Fruit fly (Drosophila melanogaster) whole organism, embryonic: ENCODE data around the gene JMJD5.

Experiments used
- Atf6 ChIP-seq: fragments of 200-800 bp; sonication (Bioruptor generic); IDR thresholded peaks from 2 replicates; pipeline ENCODE4 v1.3.6; 2022; ENCODE audit warnings: missing biosample characterization, missing genetic modification characterization
- Bteb2 ChIP-seq: fragments of 200-800 bp; sonication (Bioruptor generic); optimal IDR thresholded peaks from 2 replicates; lab custom pipeline; 2016; ENCODE audit warnings: missing biosample characterization, missing genetic modification characterization
- CG10462 ChIP-seq: fragments of 200-800 bp; sonication (Bioruptor generic); optimal IDR thresholded peaks from 2 replicates; lab custom pipeline; 2016; ENCODE audit warnings: missing biosample characterization, missing genetic modification characterization
- CG10543 ChIP-seq: fragments of 200-800 bp; sonication (Bioruptor generic); optimal IDR thresholded peaks from 3 replicates; lab custom pipeline; 2017; ENCODE audit warnings: missing biosample characterization, mild to moderate bottlenecking, missing genetic modification characterization, moderate library complexity
- CG10959 ChIP-seq: fragments of 200-800 bp; sonication (Bioruptor generic); IDR thresholded peaks from 2 replicates; pipeline ENCODE4 v1.3.6; 2022; ENCODE audit warnings: missing biosample characterization, missing genetic modification characterization
- CG11560 ChIP-seq: fragments of 200-800 bp; sonication (Bioruptor generic); IDR thresholded peaks from 3 replicates; pipeline ENCODE4 v1.3.6; 2022; ENCODE audit warnings: missing biosample characterization, missing genetic modification characterization
- CG12155 ChIP-seq: fragments of 200-800 bp; sonication (Bioruptor generic); optimal IDR thresholded peaks from 3 replicates; lab custom pipeline; 2016; ENCODE audit warnings: missing biosample characterization, missing genetic modification characterization
- CG13775 ChIP-seq: fragments of 200-800 bp; sonication (Bioruptor generic); optimal IDR thresholded peaks from 3 replicates; lab custom pipeline; 2017; ENCODE audit warnings: missing biosample characterization, mild to moderate bottlenecking, missing genetic modification characterization
- CG14667 ChIP-seq: fragments of 200-800 bp; sonication (Bioruptor generic); IDR thresholded peaks from 2 replicates; pipeline ENCODE4 v1.3.6; 2022; ENCODE audit warnings: missing biosample characterization, missing genetic modification characterization
- CG15696 ChIP-seq: fragments of 200-800 bp; sonication (Bioruptor generic); optimal IDR thresholded peaks from 2 replicates; lab custom pipeline; 2019; ENCODE audit warnings: missing biosample characterization, mild to moderate bottlenecking, missing genetic modification characterization, moderate library complexity
- CG17361 ChIP-seq: fragments of 200-800 bp; sonication (Bioruptor generic); IDR thresholded peaks from 3 replicates; pipeline ENCODE4 v1.3.6; 2022; ENCODE audit warnings: missing biosample characterization, missing genetic modification characterization
- CG30020 ChIP-seq: fragments of 200-800 bp; optimal IDR thresholded peaks from 2 replicates; lab custom pipeline; 2019; ENCODE audit warnings: missing biosample characterization, mild to moderate bottlenecking, missing genetic modification characterization, moderate library complexity
- CG6272 ChIP-seq: fragments of 200-800 bp; sonication (Bioruptor generic); IDR thresholded peaks from 2 replicates; pipeline ENCODE4 v1.3.6; 2022; ENCODE audit warnings: missing biosample characterization, missing genetic modification characterization
- CG6813 ChIP-seq: fragments of 200-800 bp; sonication (Bioruptor generic); optimal IDR thresholded peaks from 2 replicates; lab custom pipeline; 2017; ENCODE audit warnings: missing biosample characterization, missing genetic modification characterization, mild to moderate bottlenecking, moderate library complexity, missing genetic modification reagents
- ERR ChIP-seq: fragments of 200-800 bp; sonication (Bioruptor generic); optimal IDR thresholded peaks from 2 replicates; lab custom pipeline; 2016; ENCODE audit warnings: missing biosample characterization, missing genetic modification characterization
- HLH3B ChIP-seq: fragments of 200-800 bp; sonication (Bioruptor generic); IDR thresholded peaks from 2 replicates; pipeline ENCODE4 v1.3.6; 2022; ENCODE audit warnings: missing biosample characterization, missing genetic modification characterization
- HmgZ ChIP-seq: fragments of 200-800 bp; sonication (Bioruptor generic); optimal IDR thresholded peaks from 2 replicates; lab custom pipeline; 2018; ENCODE audit warnings: missing biosample characterization, mild to moderate bottlenecking, missing genetic modification characterization
- Hr39 ChIP-seq: fragments of >200 bp; optimal IDR thresholded peaks from 2 replicates; lab custom pipeline; 2017
- Hr51 ChIP-seq, 2 experiments: fragments of 200-800 bp; sonication (Bioruptor generic); optimal IDR thresholded peaks; 2 replicates in 1 of 2; 3 replicates in 1 of 2; lab custom pipeline; 2016 to 2018; ENCODE audit warnings: missing biosample characterization in 2 of 2, missing genetic modification characterization in 2 of 2, mild to moderate bottlenecking in 1 of 2, moderate library complexity in 1 of 2
- Hr78 ChIP-seq, 2 experiments: fragments of 200-800 bp in 1 of 2; fragments of >200 bp in 1 of 2; sonication (Bioruptor generic) in 1 of 2; optimal IDR thresholded peaks; 2 replicates each; lab custom pipeline; 2017 to 2019; ENCODE audit warnings: missing biosample characterization in 2 of 2, missing genetic modification characterization in 2 of 2, mild to moderate bottlenecking in 1 of 2, moderate library complexity in 1 of 2
- MTF-1 ChIP-seq: fragments of 200-800 bp; sonication (Bioruptor generic); optimal IDR thresholded peaks from 2 replicates; lab custom pipeline; 2018; ENCODE audit warnings: missing biosample characterization, mild to moderate bottlenecking, missing genetic modification characterization, borderline replicate concordance
- NC2α ChIP-seq: fragments of 200-800 bp; sonication (Bioruptor generic); optimal IDR thresholded peaks from 2 replicates; lab custom pipeline; 2016; ENCODE audit warnings: missing biosample characterization, missing genetic modification characterization
- Ptx1 ChIP-seq: fragments of 200-800 bp; sonication (Bioruptor generic); IDR thresholded peaks from 2 replicates; pipeline ENCODE4 v1.3.6; 2022; ENCODE audit warnings: missing biosample characterization, missing genetic modification characterization
- Rfx ChIP-seq: fragments of 200-800 bp; sonication (Bioruptor generic); IDR thresholded peaks from 2 replicates; pipeline ENCODE4 v1.3.6; 2022; ENCODE audit warnings: missing biosample characterization, missing genetic modification characterization
- Sry-β ChIP-seq: fragments of 200-800 bp; sonication (Bioruptor generic); optimal IDR thresholded peaks from 2 replicates; lab custom pipeline; 2018; ENCODE audit warnings: missing biosample characterization, mild to moderate bottlenecking, missing genetic modification characterization, moderate library complexity
- YL-1 ChIP-seq: fragments of 200-800 bp; sonication (Bioruptor generic); optimal IDR thresholded peaks from 3 replicates; lab custom pipeline; 2017; ENCODE audit warnings: missing biosample characterization, mild to moderate bottlenecking, missing genetic modification characterization
- bowl ChIP-seq: fragments of 200-800 bp; sonication (Bioruptor generic); IDR thresholded peaks from 2 replicates; pipeline ENCODE4 v1.3.6; 2022; ENCODE audit warnings: missing biosample characterization, missing genetic modification characterization
- btn ChIP-seq: fragments of 200-800 bp; sonication (Bioruptor generic); optimal IDR thresholded peaks from 2 replicates; lab custom pipeline; 2016; ENCODE audit warnings: missing biosample characterization, missing genetic modification characterization
- crol ChIP-seq: fragments of 200-800 bp; sonication (Bioruptor generic); IDR thresholded peaks from 2 replicates; pipeline ENCODE4 v1.3.6; 2022; ENCODE audit warnings: missing biosample characterization, missing genetic modification characterization
- dati ChIP-seq: fragments of 200-800 bp; sonication (Bioruptor generic); IDR thresholded peaks from 2 replicates; pipeline ENCODE4 v1.3.6; 2022; ENCODE audit warnings: missing biosample characterization, missing genetic modification characterization
- en ChIP-seq: fragments of 200-800 bp; sonication (Bioruptor generic); optimal IDR thresholded peaks from 2 replicates; lab custom pipeline; 2016; ENCODE audit warnings: missing biosample characterization, missing genetic modification characterization
- eve ChIP-seq, 2 experiments: fragments of >200 bp; optimal IDR thresholded peaks; 2 replicates each; lab custom pipeline; 2017; ENCODE audit warnings: missing biosample characterization in 2 of 2, missing genetic modification characterization in 2 of 2
- exex ChIP-seq: fragments of 200-800 bp; sonication (Bioruptor generic); optimal IDR thresholded peaks from 4 replicates; lab custom pipeline; 2018; ENCODE audit warnings: missing biosample characterization, mild to moderate bottlenecking, missing genetic modification characterization, moderate library complexity
- ftz-f1 ChIP-seq: fragments of 200-800 bp; sonication (Bioruptor generic); optimal IDR thresholded peaks from 2 replicates; lab custom pipeline; 2016; ENCODE audit warnings: missing biosample characterization, missing genetic modification characterization
- jigr1 ChIP-seq: fragments of 200-800 bp; sonication (Bioruptor generic); IDR thresholded peaks from 3 replicates; pipeline ENCODE4 v1.3.6; 2022; ENCODE audit warnings: missing biosample characterization, missing genetic modification characterization
- luna ChIP-seq: fragments of 200-800 bp; sonication (Bioruptor generic); optimal IDR thresholded peaks from 2 replicates; lab custom pipeline; 2016; ENCODE audit warnings: missing biosample characterization, missing genetic modification characterization
- mld ChIP-seq: fragments of 200-800 bp; sonication (Bioruptor generic); IDR thresholded peaks from 3 replicates; pipeline ENCODE4 v1.3.6; 2022; ENCODE audit warnings: missing biosample characterization, missing genetic modification characterization; ENCODE audit not compliant: partially characterized antibody
- psq ChIP-seq: fragments of 200-800 bp; sonication (Bioruptor generic); optimal IDR thresholded peaks from 2 replicates; lab custom pipeline; 2017; ENCODE audit warnings: missing biosample characterization, missing genetic modification characterization
- repo ChIP-seq: fragments of 200-800 bp; sonication (Bioruptor generic); optimal IDR thresholded peaks from 2 replicates; lab custom pipeline; 2016; ENCODE audit warnings: missing biosample characterization, missing genetic modification characterization
- rib ChIP-seq: fragments of 200-800 bp; sonication (Bioruptor generic); IDR thresholded peaks from 2 replicates; pipeline ENCODE4 v1.3.6; 2022; ENCODE audit warnings: missing biosample characterization, missing genetic modification characterization
- sc ChIP-seq, 3 experiments: fragments of >200 bp in 2 of 3; fragments of 200-800 bp in 1 of 3; sonication (Bioruptor generic) in 1 of 3; optimal IDR thresholded peaks; 2 replicates in 2 of 3; 3 replicates in 1 of 3; lab custom pipeline; 2017; ENCODE audit warnings: mild to moderate bottlenecking in 1 of 3, missing biosample characterization in 1 of 3, missing genetic modification characterization in 1 of 3, missing genetic modification reagents in 1 of 3
- so ChIP-seq: fragments of 200-800 bp; sonication (Bioruptor generic); IDR thresholded peaks from 3 replicates; pipeline ENCODE4 v1.3.6; 2022; ENCODE audit warnings: missing biosample characterization, missing genetic modification characterization
- sob ChIP-seq: fragments of 200-800 bp; sonication (Bioruptor generic); IDR thresholded peaks from 2 replicates; pipeline ENCODE4 v1.3.6; 2022; ENCODE audit warnings: missing biosample characterization, missing genetic modification characterization
- sug ChIP-seq: fragments of 200-800 bp; optimal IDR thresholded peaks from 2 replicates; lab custom pipeline; 2019; ENCODE audit warnings: missing biosample characterization, mild to moderate bottlenecking, missing genetic modification characterization, moderate library complexity
- tgo ChIP-seq: fragments of 200-800 bp; sonication (Bioruptor generic); IDR thresholded peaks from 3 replicates; pipeline ENCODE4 v1.3.6; 2022; ENCODE audit warnings: missing biosample characterization, missing genetic modification characterization
- tx ChIP-seq: fragments of 200-800 bp; sonication (Bioruptor generic); optimal IDR thresholded peaks from 2 replicates; lab custom pipeline; 2016; ENCODE audit warnings: missing biosample characterization, missing genetic modification characterization
- unc-4 ChIP-seq: fragments of 200-800 bp; sonication (Bioruptor generic); IDR thresholded peaks from 2 replicates; pipeline ENCODE4 v1.3.6; 2022; ENCODE audit warnings: missing biosample characterization, missing genetic modification characterization; ENCODE audit not compliant: partially characterized antibody
- wek ChIP-seq: fragments of 200-800 bp; sonication (Bioruptor generic); optimal IDR thresholded peaks from 3 replicates; lab custom pipeline; 2018; ENCODE audit warnings: missing biosample characterization, mild to moderate bottlenecking, missing genetic modification characterization, moderate library complexity

Gene JMJD5

dm6 chr3L:793733-794320 is 47.3 kb downstream of the JMJD5 start (continued):
- no peak for TF ChIP-seq CG10462 (GFP tag; lab: Kevin White, UChicago)
- no peak for TF ChIP-seq CG10543
- TF ChIP-seq Bteb2 (GFP tag; lab: Kevin White, UChicago): no peak
- TF ChIP-seq CG17361 (GFP tag; lab: Robert Waterston, UW): peak; percentile 35; the same call in 1 of the 3 replicates
- TF ChIP-seq en: no peak
- TF ChIP-seq NC2α (GFP tag; lab: Kevin White, UChicago): no peak
- TF ChIP-seq CG12155 (GFP tag; lab: Kevin White, UChicago): no peak
- TF ChIP-seq HLH3B (GFP tag; lab: Robert Waterston, UW): 0 out of 2 replicates have a peak, but pooled peaks have one; percentile 30
- no peak for TF ChIP-seq CG10959
- TF ChIP-seq CG15696 (tag; lab: Kevin White, UChicago): no peak
- 0 out of 3 replicates have a peak, but pooled peaks have one; percentile 28 for TF ChIP-seq so
- TF ChIP-seq ftz-f1 (GFP tag; lab: Kevin White, UChicago): no peak
- peak in 1 of 2 experiments; percentile 41 for TF ChIP-seq Hr51 (GFP tag; optimal IDR thresholded peaks at IDR 0.05; lab: Kevin White, UChicago)
- no peak for TF ChIP-seq psq
- no peak for TF ChIP-seq HmgZ
- TF ChIP-seq Hr78 (GFP tag; optimal IDR thresholded peaks at IDR 0.05; lab: Kevin White, UChicago): no peak
- no peak for TF ChIP-seq Hr39
- TF ChIP-seq dati: no peak
- TF ChIP-seq MTF-1 (GFP tag; lab: Kevin White, UChicago): no peak

dm6 chr3L:791251-791991 is 49.7 kb downstream of the JMJD5 start:
- TF ChIP-seq tgo (GFP tag; lab: Robert Waterston, UW) (peak; percentile 56), sug (tag; lab: Kevin White, UChicago) (peak; percentile 8), repo (GFP tag; lab: Kevin White, UChicago) (no peak), exex (tag; lab: Kevin White, UChicago) (no peak), bowl (no peak), wek (peak; percentile 6), ERR (GFP tag; lab: Kevin White, UChicago) (no peak), jigr1 (GFP tag; lab: Robert Waterston, UW) (no peak), eve (GFP tag; optimal IDR thresholded peaks at IDR 0.05; lab: Kevin White, UChicago) (peak in 1 of 2 experiments; percentile 78), CG6813 (GFP tag; lab: Kevin White, UChicago) (peak; percentile 12), Sry-β (peak; percentile 15), Atf6 (GFP tag; lab: Robert Waterston, UW) (peak; percentile 13; the same call in 1 of the 2 replicates), Ptx1 (GFP tag; lab: Robert Waterston, UW) (peak; percentile 69), unc-4 (GFP tag; lab: Robert Waterston, UW) (no peak), Hr51 (GFP tag; optimal IDR thresholded peaks at IDR 0.05; lab: Kevin White, UChicago) (peak in 1 of 2 experiments; percentile 81), tx (GFP tag; lab: Kevin White, UChicago) (no peak), crol (no peak), CG14667 (GFP tag; lab: Robert Waterston, UW) (no peak), sob (GFP tag; lab: Robert Waterston, UW) (peak; percentile 39; the same call in 1 of the 2 replicates), mld (GFP tag; lab: Robert Waterston, UW) (peak; percentile 56; the same call in 1 of the 3 replicates), CG6272 (GFP tag; lab: Robert Waterston, UW) (0 out of 2 replicates have a peak, but pooled peaks have one; percentile 19), Rfx (GFP tag; lab: Robert Waterston, UW) (no peak; the same call in 1 of the 2 replicates), CG30020 (tag; lab: Kevin White, UChicago) (no peak), luna (no peak), sc (optimal IDR thresholded peaks at IDR 0.05; lab: Kevin White, UChicago) (no peak), sc (GFP tag; optimal IDR thresholded peaks at IDR 0.05; lab: Kevin White, UChicago) (peak; percentile 44), btn (GFP tag; lab: Kevin White, UChicago) (no peak), rib (GFP tag; lab: Robert Waterston, UW) (no peak), CG13775 (GFP tag; lab: Kevin White, UChicago) (peak; percentile 11), YL-1 (GFP tag; lab: Kevin White, UChicago) (no peak), CG11560 (no peak)
